Worm (Caenorhabditis elegans): Measurements from ENCODE around the gene nspg-3.

nspg-3 gene

ce11 chrII:6097441-6097840, 5.9 kb downstream of the nspg-3 start, which contains the start of the genes tpp-2 and rbbp-5 (continued):
- TF ChIP-seq tbx-7 (tag; optimal IDR thresholded peaks at IDR 0.05): peak; percentile 65
- no peak for TF ChIP-seq hlh-30 (tag; optimal IDR thresholded peaks at IDR 0.05; ENCODE audit: insufficient read depth)
- no peak for TF ChIP-seq pat-9 (tag; optimal IDR thresholded peaks at IDR 0.05)
- no peak for TF ChIP-seq Y22D7AL.16 (tag; optimal IDR thresholded peaks at IDR 0.05)
- no peak for TF ChIP-seq lin-11 (tag; optimal IDR thresholded peaks at IDR 0.05)
- no peak for TF ChIP-seq nhr-11 (tag; optimal IDR thresholded peaks at IDR 0.05)
- TF ChIP-seq mec-3 (tag; optimal IDR thresholded peaks at IDR 0.05; ENCODE audit: borderline replicate concordance): no peak
- no peak for TF ChIP-seq unc-42 (tag; optimal IDR thresholded peaks at IDR 0.05)
- no peak for TF ChIP-seq ceh-22 (tag; optimal IDR thresholded peaks at IDR 0.05)
- TF ChIP-seq sox-2 (GFP tag; IDR thresholded peaks at IDR 0.05): no peak

- no peak for TF ChIP-seq hlh-15 (tag; optimal IDR thresholded peaks at IDR 0.05)
- no peak for TF ChIP-seq ceh-6 (GFP tag; optimal IDR thresholded peaks at IDR 0.05)
- no peak for TF ChIP-seq ceh-30 (tag; optimal IDR thresholded peaks at IDR 0.05)
- TF ChIP-seq elt-2 (tag; optimal IDR thresholded peaks at IDR 0.05): no peak
- TF ChIP-seq pha-2 (tag; optimal IDR thresholded peaks at IDR 0.05): no peak
- TF ChIP-seq gmeb-2 (tag; optimal IDR thresholded peaks at IDR 0.05): no peak
- no peak for TF ChIP-seq fax-1 (tag; optimal IDR thresholded peaks at IDR 0.05)
- TF ChIP-seq odd-2 (tag; optimal IDR thresholded peaks at IDR 0.05): no peak
- TF ChIP-seq ceh-22 (tag; optimal IDR thresholded peaks at IDR 0.05): no peak
- no peak for TF ChIP-seq pros-1 (tag; optimal IDR thresholded peaks at IDR 0.05)
- no peak for TF ChIP-seq fkh-6 (tag; optimal IDR thresholded peaks at IDR 0.05)
These were observed 7.9 kb downstream of the nspg-3 start, which contains the start of gene rgs-3 for ce11 chrII:6099500-6099899. TSS of gene rgs-3 (plus strand) at chrII:6099800.

ce11 chrII:6101475-6101874, 9.9 kb downstream of the nspg-3 start:
- TF ChIP-seq unc-55 (GFP tag; optimal IDR thresholded peaks at IDR 0.05): no peak
- no peak for TF ChIP-seq pha-4 (tag; optimal IDR thresholded peaks at IDR 0.05)
- TF ChIP-seq F13H6.1 (tag; optimal IDR thresholded peaks at IDR 0.05): no peak
- no peak for TF ChIP-seq sox-4 (tag; optimal IDR thresholded peaks at IDR 0.05)
- no peak for TF ChIP-seq unc-86 (tag; optimal IDR thresholded peaks at IDR 0.05)
- TF ChIP-seq fkh-6 (tag; optimal IDR thresholded peaks at IDR 0.05): no peak
- TF ChIP-seq ttx-3 (tag; optimal IDR thresholded peaks at IDR 0.05): no peak
- TF ChIP-seq T23F11.4 (GFP tag; optimal IDR thresholded peaks at IDR 0.05): no peak
- no peak for TF ChIP-seq ceh-34 (tag; optimal IDR thresholded peaks at IDR 0.05)
- TF ChIP-seq tbx-7 (tag; optimal IDR thresholded peaks at IDR 0.05): no peak
- TF ChIP-seq ceh-2 (tag; optimal IDR thresholded peaks at IDR 0.05): no peak
- no peak for TF ChIP-seq mec-3 (tag; optimal IDR thresholded peaks at IDR 0.05; ENCODE audit: borderline replicate concordance)

ce11 chrII:6103986-6104385, 12.4 kb downstream of the nspg-3 start:
- TF ChIP-seq K02D7.2 (tag; optimal IDR thresholded peaks at IDR 0.05) (no peak), mec-3 (tag; optimal IDR thresholded peaks at IDR 0.05; ENCODE audit: borderline replicate concordance) (no peak), ahr-1 (tag; optimal IDR thresholded peaks at IDR 0.05) (no peak), tbx-7 (tag; optimal IDR thresholded peaks at IDR 0.05) (no peak), fkh-6 (tag; optimal IDR thresholded peaks at IDR 0.05) (no peak), ceh-24 (tag; optimal IDR thresholded peaks at IDR 0.05) (no peak)

ce11 chrII:6107773-6108172, 16.2 kb downstream of the nspg-3 start:
- TF ChIP-seq unc-86 (tag; optimal IDR thresholded peaks at IDR 0.05) (no peak), unc-42 (tag; optimal IDR thresholded peaks at IDR 0.05) (no peak)

- TF ChIP-seq unc-55 (GFP tag; optimal IDR thresholded peaks at IDR 0.05): no peak
- no peak for TF ChIP-seq zip-5 (tag; optimal IDR thresholded peaks at IDR 0.05)
- TF ChIP-seq ceh-45 (GFP tag; IDR thresholded peaks at IDR 0.05): no peak
- TF ChIP-seq T23F11.4 (GFP tag; optimal IDR thresholded peaks at IDR 0.05): no peak
- TF ChIP-seq mec-3 (tag; optimal IDR thresholded peaks at IDR 0.05; ENCODE audit: borderline replicate concordance): no peak
- no peak for TF ChIP-seq gmeb-2 (tag; optimal IDR thresholded peaks at IDR 0.05)
- TF ChIP-seq F13H6.1 (tag; optimal IDR thresholded peaks at IDR 0.05): no peak
- TF ChIP-seq dve-1 (tag; optimal IDR thresholded peaks at IDR 0.05): no peak
These were observed 18.4 kb downstream of the nspg-3 start for ce11 chrII:6109989-6110388.

All from whole organism, late embryonic.